Worm (Caenorhabditis elegans) whole organism, L1 larva: Measurements from ENCODE around the gene snx-13.
A peak's percentile ranks its signal among the peaks of the same experiment; 100 is the strongest.
"Not testable (repeated sequence)": the region's sequence is repeated elsewhere in the genome, so short reads cannot be mapped to it uniquely, and the experiment has no call there.

ENCODE experiments used
- blmp-1 ChIP-seq: fragments of 150-350 bp; optimal IDR thresholded peaks from 2 replicates; lab custom pipeline; 2014; ENCODE audit warnings: missing biosample characterization, missing genetic modification characterization
- ceh-63 ChIP-seq: fragments of 200-800 bp; sonication (Bioruptor generic); optimal IDR thresholded peaks from 2 replicates; lab custom pipeline; 2018; ENCODE audit warnings: mild to moderate bottlenecking, missing genetic modification characterization, missing compliant biosample characterization
- ceh-82 ChIP-seq, 3 experiments: fragments of 150-350 bp in 1 of 3; sonication (generic microtip) in 2 of 3; optimal IDR thresholded peaks; 2 replicates each; lab custom pipeline; 2014 to 2017; ENCODE audit warnings: missing biosample characterization in 3 of 3, missing genetic modification characterization in 3 of 3
- ceh-90 ChIP-seq: sonication (generic microtip); optimal IDR thresholded peaks from 2 replicates; lab custom pipeline; 2016; ENCODE audit warnings: missing genetic modification characterization, missing compliant biosample characterization
- dpl-1 ChIP-seq, 3 experiments: fragments of 150-350 bp in 2 of 3; sonication (generic microtip) in 1 of 3; optimal IDR thresholded peaks; 2 replicates each; lab custom pipeline; 2014 to 2017; ENCODE audit warnings: missing biosample characterization in 3 of 3, missing genetic modification characterization in 3 of 3, missing genetic modification reagents in 3 of 3
- efl-1 ChIP-seq, 4 experiments: fragments of 150-350 bp; optimal IDR thresholded peaks in 3 of 4; peaks in 1 of 4; 1 replicate in 1 of 4; 2 replicates in 3 of 4; lab custom pipeline; 2014; ENCODE audit warnings: missing biosample characterization in 2 of 4, missing genetic modification characterization in 2 of 4, missing genetic modification reagents in 2 of 4
- egl-27 ChIP-seq, 2 experiments: fragments of 150-350 bp in 1 of 2; sonication (generic microtip); optimal IDR thresholded peaks; 3 replicates each; lab custom pipeline; 2017 to 2018; ENCODE audit warnings: missing biosample characterization in 2 of 2, missing genetic modification characterization in 2 of 2, missing genetic modification reagents in 2 of 2
- elt-2 ChIP-seq: sonication (generic microtip); optimal IDR thresholded peaks from 2 replicates; lab custom pipeline; 2016; ENCODE audit warnings: missing genetic modification characterization, mild to moderate bottlenecking, inconsistent platforms, missing compliant biosample characterization, missing genetic modification reagents
- ets-5 ChIP-seq: fragments of 200-800 bp; sonication (Bioruptor generic); IDR thresholded peaks from 2 replicates; pipeline ENCODE4 v1.3.6; 2022; ENCODE audit warnings: missing genetic modification characterization, missing compliant biosample characterization
- fkh-8 ChIP-seq: sonication (generic microtip); optimal IDR thresholded peaks from 2 replicates; lab custom pipeline; 2016; ENCODE audit warnings: mild to moderate bottlenecking, missing genetic modification characterization, missing compliant biosample characterization
- hlh-17 ChIP-seq: fragments of 200-800 bp; sonication (Bioruptor generic); optimal IDR thresholded peaks from 2 replicates; lab custom pipeline; 2018; ENCODE audit warnings: missing genetic modification characterization, mild to moderate bottlenecking, missing compliant biosample characterization, moderate library complexity, borderline replicate concordance
- irx-1 ChIP-seq: sonication (generic microtip); optimal IDR thresholded peaks from 2 replicates; lab custom pipeline; 2016; ENCODE audit warnings: missing genetic modification characterization, missing compliant biosample characterization
- lin-35 ChIP-seq, 2 experiments: fragments of 150-350 bp; optimal IDR thresholded peaks; 2 replicates each; lab custom pipeline; 2014; ENCODE audit warnings: missing biosample characterization in 2 of 2, missing genetic modification characterization in 2 of 2, missing genetic modification reagents in 2 of 2
- lir-3 ChIP-seq: sonication (generic microtip); optimal IDR thresholded peaks from 2 replicates; lab custom pipeline; 2016; ENCODE audit warnings: mild to moderate bottlenecking, missing genetic modification characterization, moderate library complexity, missing compliant biosample characterization; ENCODE audit not compliant: poor library complexity
- lsy-2 ChIP-seq, 2 experiments: fragments of 150-350 bp; optimal IDR thresholded peaks; 2 replicates each; lab custom pipeline; 2014; ENCODE audit warnings: missing biosample characterization in 2 of 2, missing genetic modification characterization in 2 of 2
- mep-1 ChIP-seq: fragments of 150-350 bp; optimal IDR thresholded peaks from 2 replicates; lab custom pipeline; 2014; ENCODE audit warnings: missing biosample characterization, missing genetic modification characterization
- nhr-19 ChIP-seq: fragments of 200-800 bp; sonication (Bioruptor generic); conservative IDR thresholded peaks from 2 replicates; pipeline ENCODE4 v1.3.6; 2022; ENCODE audit warnings: missing genetic modification characterization, missing compliant biosample characterization
- nhr-237 ChIP-seq: fragments of 150-350 bp; optimal IDR thresholded peaks from 2 replicates; lab custom pipeline; 2014; ENCODE audit warnings: missing biosample characterization, missing genetic modification characterization
- nhr-47 ChIP-seq: sonication (generic microtip); optimal IDR thresholded peaks from 2 replicates; lab custom pipeline; 2016; ENCODE audit warnings: mild to moderate bottlenecking, missing genetic modification characterization, moderate library complexity, missing compliant biosample characterization
- nhr-71 ChIP-seq: sonication (generic microtip); optimal IDR thresholded peaks from 2 replicates; lab custom pipeline; 2016; ENCODE audit warnings: mild to moderate bottlenecking, missing genetic modification characterization, moderate library complexity, missing compliant biosample characterization
- nhr-77 ChIP-seq: fragments of 150-350 bp; optimal IDR thresholded peaks from 2 replicates; lab custom pipeline; 2014; ENCODE audit warnings: missing biosample characterization, missing genetic modification characterization
- nhr-84 ChIP-seq: sonication (generic microtip); optimal IDR thresholded peaks from 2 replicates; lab custom pipeline; 2017; ENCODE audit warnings: missing biosample characterization, missing genetic modification characterization
- pax-3 ChIP-seq: fragments of 200-800 bp; sonication (Bioruptor generic); optimal IDR thresholded peaks from 2 replicates; lab custom pipeline; 2018; ENCODE audit warnings: mild to moderate bottlenecking, missing genetic modification characterization, moderate library complexity, missing compliant biosample characterization
- skn-1 ChIP-seq: fragments of 150-350 bp; optimal IDR thresholded peaks from 2 replicates; lab custom pipeline; 2014; ENCODE audit warnings: missing biosample characterization, missing genetic modification characterization
- snu-23 ChIP-seq: sonication (generic microtip); optimal IDR thresholded peaks from 2 replicates; lab custom pipeline; 2016; ENCODE audit warnings: missing genetic modification characterization, missing compliant biosample characterization
- sox-4 ChIP-seq: sonication (generic microtip); optimal IDR thresholded peaks from 2 replicates; lab custom pipeline; 2016; ENCODE audit warnings: missing genetic modification characterization, missing compliant biosample characterization
- sup-37 ChIP-seq: fragments of 200-800 bp; sonication (Bioruptor generic); optimal IDR thresholded peaks from 2 replicates; lab custom pipeline; 2018; ENCODE audit warnings: mild to moderate bottlenecking, missing genetic modification characterization, missing compliant biosample characterization
- swsn-7 ChIP-seq: sonication (generic microtip); optimal IDR thresholded peaks from 2 replicates; lab custom pipeline; 2016; ENCODE audit warnings: missing genetic modification characterization, missing compliant biosample characterization
- tlp-1 ChIP-seq: fragments of 150-350 bp; optimal IDR thresholded peaks from 2 replicates; lab custom pipeline; 2014; ENCODE audit warnings: missing biosample characterization, missing genetic modification characterization
- unc-30 ChIP-seq: sonication (generic microtip); optimal IDR thresholded peaks from 2 replicates; lab custom pipeline; 2017; ENCODE audit warnings: missing biosample characterization, missing genetic modification characterization
- xbp-1 ChIP-seq: sonication (generic microtip); optimal IDR thresholded peaks from 2 replicates; lab custom pipeline; 2016; ENCODE audit warnings: missing genetic modification characterization, missing compliant biosample characterization
- zag-1 ChIP-seq: fragments of 150-350 bp; optimal IDR thresholded peaks from 2 replicates; lab custom pipeline; 2014; ENCODE audit warnings: missing biosample characterization, missing genetic modification characterization
- ztf-4 ChIP-seq: fragments of 150-350 bp; optimal IDR thresholded peaks from 2 replicates; lab custom pipeline; 2014; ENCODE audit warnings: missing biosample characterization, missing genetic modification characterization

snx-13 gene

ce11 chrIV:17088849-17089248 lies 1.6 kb upstream of the snx-13 start, which contains the start of gene Y116A8C.43 (continued):
- TF ChIP-seq lir-3 (tag; lab: Kevin White, UChicago) (no peak), nhr-77 (tag; lab: Kevin White, UChicago) (no peak), sox-4 (no peak)

DNA sequence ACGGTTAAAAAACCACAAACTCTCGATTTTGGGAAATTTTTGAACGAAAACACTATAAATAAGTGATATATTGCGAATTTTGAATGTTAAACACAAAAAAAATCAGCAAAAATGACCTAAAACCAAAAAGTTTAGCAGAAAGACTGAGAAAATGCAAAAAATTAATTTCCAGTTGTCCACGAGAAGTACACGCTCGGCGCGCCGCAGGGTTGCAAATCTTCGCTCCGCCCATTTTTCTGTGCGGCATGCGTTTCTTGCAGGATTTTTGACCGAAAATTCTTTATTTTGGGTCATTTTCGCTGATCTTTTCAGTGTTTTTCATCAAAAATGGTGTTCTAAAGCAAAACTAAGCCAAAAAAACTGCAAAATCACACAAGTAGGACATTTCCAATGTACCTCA lies 2.4 kb downstream of the snx-13 start:
- TF ChIP-seq skn-1 (tag; lab: Kevin White, UChicago) = no peak
- no peak for TF ChIP-seq ztf-4 (tag; lab: Kevin White, UChicago)
- TF ChIP-seq efl-1 (optimal IDR thresholded peaks at IDR 0.05; lab: Kevin White, UChicago) = peak in 1 of 2 experiments; percentile 38
- no peak for TF ChIP-seq efl-1 (GFP tag; optimal IDR thresholded peaks at IDR 0.05 in 1 of 2; lab: Kevin White, UChicago)

DNA sequence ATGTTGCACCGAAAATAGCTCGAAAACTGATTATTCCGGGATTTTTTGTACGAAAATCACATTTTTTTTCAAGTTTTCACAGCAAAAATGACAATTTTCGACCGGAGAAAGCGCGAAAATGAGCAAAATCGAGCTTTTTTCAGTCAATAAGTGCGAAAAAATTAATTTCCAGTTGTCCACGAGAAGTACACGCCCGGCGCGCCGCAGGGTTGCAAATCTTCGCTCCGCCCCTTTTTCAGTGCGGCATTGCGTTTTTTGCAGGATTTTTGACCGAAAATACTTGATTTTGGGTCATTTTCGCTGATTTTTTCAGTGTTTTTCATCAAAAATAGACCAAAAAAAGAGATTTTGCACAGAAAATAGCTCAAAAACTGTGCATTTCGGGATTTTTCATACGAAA lies 2.9 kb downstream of the snx-13 start:
- TF ChIP-seq dpl-1 (GFP tag; optimal IDR thresholded peaks at IDR 0.05; lab: Kevin White, UChicago) (peak in 2 of 3 experiments; percentile 20 to 30), ets-5 (GFP tag; lab: Robert Waterston, UW) (no peak), nhr-47 (tag; lab: Kevin White, UChicago) (peak; percentile 38), snu-23 (GFP tag; lab: Kevin White, UChicago) (peak; percentile 44), nhr-84 (tag; lab: Kevin White, UChicago) (no peak), sup-37 (no peak), ceh-82 (tag; optimal IDR thresholded peaks at IDR 0.05; lab: Kevin White, UChicago) (peak in 1 of 3 experiments; percentile 34), xbp-1 (tag; lab: Kevin White, UChicago) (peak; percentile 12), irx-1 (no peak), pax-3 (tag; lab: Kevin White, UChicago) (peak; percentile 7), unc-30 (tag; lab: Kevin White, UChicago) (no peak), nhr-237 (tag; lab: Kevin White, UChicago) (no peak), fkh-8 (tag; lab: Kevin White, UChicago) (peak; percentile 6), tlp-1 (tag; lab: Kevin White, UChicago) (no peak), elt-2 (tag; lab: Kevin White, UChicago) (no peak), efl-1 (optimal IDR thresholded peaks at IDR 0.05; lab: Kevin White, UChicago) (peak; percentile 22 to 36), efl-1 (GFP tag; optimal IDR thresholded peaks at IDR 0.05 in 1 of 2; lab: Kevin White, UChicago) (peak; percentile 33 to 92), swsn-7 (tag; lab: Kevin White, UChicago) (peak; percentile 5), nhr-19 (GFP tag; lab: Robert Waterston, UW) (peak; percentile 31), lin-35 (GFP tag; optimal IDR thresholded peaks at IDR 0.05; lab: Kevin White, UChicago) (peak; percentile 5 to 25), lsy-2 (tag; optimal IDR thresholded peaks at IDR 0.05; lab: Kevin White, UChicago) (peak in 1 of 2 experiments; percentile 22), nhr-71 (tag; lab: Kevin White, UChicago) (peak; percentile 35)

ce11 chrIV:17078649-17079048 lies 8.6 kb downstream of the snx-13 start, which contains the start of gene Y116A8C.25:
Gene Y116A8C.25 (minus strand): TSS chrIV:17078749.
- TF ChIP-seq blmp-1 (tag; lab: Kevin White, UChicago) = no peak
- TF ChIP-seq lir-3 (tag; lab: Kevin White, UChicago) = no peak
- TF ChIP-seq tlp-1 (tag; lab: Kevin White, UChicago) = no peak
- TF ChIP-seq ceh-63 = no peak
- TF ChIP-seq swsn-7 (tag; lab: Kevin White, UChicago) = no peak
- TF ChIP-seq ceh-90 (tag; lab: Kevin White, UChicago) = no peak
- TF ChIP-seq xbp-1 (tag; lab: Kevin White, UChicago) = no peak
- TF ChIP-seq hlh-17 (GFP tag; lab: Kevin White, UChicago) = no peak
- TF ChIP-seq snu-23 (GFP tag; lab: Kevin White, UChicago) = no peak
- TF ChIP-seq lin-35 (GFP tag; optimal IDR thresholded peaks at IDR 0.05; lab: Kevin White, UChicago) = no peak

DNA sequence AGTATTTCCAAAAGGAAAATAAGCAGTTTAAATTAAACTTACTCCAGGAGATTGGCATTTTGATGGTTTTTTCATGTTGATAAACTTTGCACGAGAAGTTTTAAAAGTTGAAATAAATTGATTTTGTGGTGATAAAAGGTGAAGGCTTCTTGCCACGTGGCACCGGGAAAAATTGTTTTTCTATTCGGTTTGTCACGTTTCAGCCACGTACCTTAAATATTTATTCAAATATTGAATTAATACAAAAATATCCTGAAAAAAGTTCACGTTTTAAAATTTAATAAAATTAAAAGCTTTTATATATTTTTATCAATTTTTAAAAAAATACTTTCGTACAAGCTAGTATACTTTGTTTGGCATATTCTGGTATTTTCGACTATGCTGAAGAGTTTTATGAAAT lies 16.4 kb downstream of the snx-13 start, which contains the start of gene Y116A8C.24:
Gene Y116A8C.24, minus strand, starts transcription at position 101 of the 400 bp plus-strand sequence.
- not testable (repeated sequence) for TF ChIP-seq egl-27 (tag; optimal IDR thresholded peaks at IDR 0.05; lab: Kevin White, UChicago); mep-1 (tag; lab: Kevin White, UChicago); zag-1 (tag; lab: Kevin White, UChicago)
